Worm (Caenorhabditis elegans): Measurements from ENCODE around the gene F33E11.3.
"Not testable (repeated sequence)": the region's sequence is repeated elsewhere in the genome, so short reads cannot be mapped to it uniquely, and the experiment has no call there.

F33E11.3 gene

DNA sequence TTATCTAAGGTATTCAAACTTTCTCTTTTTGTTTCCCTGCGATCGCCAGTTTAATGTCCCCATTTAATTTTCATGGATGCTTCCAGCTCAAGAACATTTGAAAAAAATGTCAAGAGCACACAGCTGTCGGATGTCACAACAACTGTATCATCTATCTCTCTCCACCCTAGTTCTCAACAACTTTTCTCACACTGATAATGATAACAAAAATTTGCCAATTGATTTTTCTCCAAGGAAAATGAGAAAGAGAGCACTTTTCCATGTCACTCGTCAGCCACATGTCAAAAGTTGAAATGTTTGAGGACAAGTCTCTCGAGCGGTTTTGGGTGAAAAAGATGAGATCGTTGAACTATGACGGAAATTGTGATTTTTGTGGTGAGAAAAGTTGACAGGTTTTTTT is 23.4 kb downstream of the F33E11.3 start:
- TF ChIP-seq ceh-18 (tag; optimal IDR thresholded peaks at IDR 0.05) (peak; percentile 66), unc-55 (GFP tag; optimal IDR thresholded peaks at IDR 0.05) (peak; percentile 70), che-1 (tag; optimal IDR thresholded peaks at IDR 0.05) (no peak), F13H6.1 (tag; optimal IDR thresholded peaks at IDR 0.05) (no peak)

DNA sequence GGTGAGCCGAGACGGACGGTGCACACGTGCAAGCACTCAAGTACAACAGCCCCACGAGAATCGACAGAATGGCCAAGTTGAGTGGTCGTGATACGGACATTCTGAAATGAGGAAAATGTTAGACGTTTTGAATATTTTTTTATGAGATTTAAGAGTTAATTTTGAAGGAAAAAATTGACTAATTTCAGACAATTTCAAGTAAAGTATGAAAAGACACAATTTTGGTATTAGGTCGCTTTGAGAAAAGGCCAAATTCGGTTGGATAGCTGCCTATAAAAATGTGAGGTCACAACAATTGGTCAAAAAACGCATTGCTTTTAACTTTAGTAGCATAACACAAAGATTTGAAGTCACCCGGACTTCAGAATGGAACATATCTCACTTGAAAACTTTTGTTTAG is 31.7 kb downstream of the F33E11.3 start, which contains the start of gene nlp-70:
nlp-70 (minus strand) TSS at position 101 of the 400 bp plus-strand sequence.
- no peak for TF ChIP-seq fkh-6 (tag; optimal IDR thresholded peaks at IDR 0.05)
- no peak for TF ChIP-seq ztf-16 (tag; optimal IDR thresholded peaks at IDR 0.05)
- no peak for TF ChIP-seq ceh-30 (tag; optimal IDR thresholded peaks at IDR 0.05)
- TF ChIP-seq elt-2 (tag; optimal IDR thresholded peaks at IDR 0.05) = no peak
- no peak for TF ChIP-seq hlh-6 (tag; optimal IDR thresholded peaks at IDR 0.05)
- TF ChIP-seq npax-4 (tag; optimal IDR thresholded peaks at IDR 0.05) = no peak
- no peak for TF ChIP-seq ceh-14 (tag; optimal IDR thresholded peaks at IDR 0.05)
- no peak for TF ChIP-seq pros-1 (tag; optimal IDR thresholded peaks at IDR 0.05)
- TF ChIP-seq nhr-11 (tag; optimal IDR thresholded peaks at IDR 0.05) = no peak
- no peak for TF ChIP-seq sox-2 (GFP tag; IDR thresholded peaks at IDR 0.05)
- no peak for TF ChIP-seq ceh-9 (tag; optimal IDR thresholded peaks at IDR 0.05)
- TF ChIP-seq C38D4.7 (GFP tag; optimal IDR thresholded peaks at IDR 0.05) = no peak

DNA sequence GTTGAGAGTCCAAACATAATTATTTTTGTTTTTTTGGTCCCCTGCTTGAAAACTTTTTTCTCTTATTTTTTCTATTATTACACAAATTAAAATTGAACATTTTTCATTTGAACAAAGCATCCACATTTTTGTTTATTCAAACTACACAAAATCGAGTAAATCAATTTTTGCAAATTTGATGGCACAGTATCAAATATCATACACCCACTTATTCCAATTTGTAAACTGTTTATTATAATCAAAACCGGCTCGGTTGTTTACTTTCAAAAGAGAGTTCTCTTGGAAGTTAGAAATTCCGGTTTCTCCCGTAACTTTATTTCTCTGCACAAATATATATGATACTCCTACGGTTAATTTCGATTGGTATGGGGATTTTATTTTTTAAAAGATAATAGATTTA is 36.5 kb downstream of the F33E11.3 start, which contains the start of gene lgc-26:
lgc-26 (plus strand) TSS at position 301 of the 400 bp plus-strand sequence.
- TF ChIP-seq che-1 (tag; optimal IDR thresholded peaks at IDR 0.05) = no peak

DNA sequence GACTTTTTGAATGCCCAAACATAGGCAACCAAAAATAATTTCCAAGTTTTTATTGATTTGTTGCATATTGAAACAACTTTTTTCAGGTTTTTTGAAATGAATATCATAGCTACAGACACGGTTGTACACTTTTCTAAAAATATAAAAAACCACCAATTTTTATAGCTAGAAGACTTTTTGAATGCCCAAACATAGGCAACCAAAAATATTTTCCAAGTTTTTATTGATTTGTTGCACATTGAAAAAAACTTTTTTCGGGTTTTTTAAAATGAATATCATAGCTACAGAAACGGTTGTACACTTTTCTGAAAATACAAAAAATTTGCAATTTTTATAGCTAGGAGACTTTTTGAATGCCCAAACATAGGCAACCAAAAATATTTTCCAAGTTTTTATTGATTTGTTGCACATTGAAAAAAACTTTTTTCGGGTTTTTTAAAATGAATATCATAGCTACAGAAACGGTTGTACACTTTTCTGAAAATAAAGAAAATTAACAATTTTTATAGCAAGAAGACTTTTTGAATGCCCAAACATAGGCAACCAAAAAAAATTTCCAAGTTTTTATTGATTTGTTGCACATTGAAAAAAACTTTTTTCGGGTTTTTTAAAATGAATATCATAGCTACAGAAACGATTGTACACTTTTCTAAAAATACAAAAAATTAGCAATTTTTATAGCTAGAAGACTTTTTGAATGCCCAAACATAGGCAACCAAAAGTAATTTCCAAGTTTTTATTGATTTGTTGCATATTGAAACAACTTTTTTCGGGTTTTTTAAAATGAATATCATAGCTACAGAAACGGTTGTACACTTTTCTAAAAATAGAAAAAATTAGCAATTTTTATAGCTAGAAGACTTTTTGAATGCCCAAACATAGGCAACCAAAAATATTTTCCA is 39.2 kb downstream of the F33E11.3 start:
- TF ChIP-seq unc-3 (GFP tag; conservative IDR thresholded peaks at IDR 0.05) = not testable (repeated sequence)
- TF ChIP-seq unc-3 (tag; optimal IDR thresholded peaks at IDR 0.05) = peak; percentile 93
- peak; percentile 69 for TF ChIP-seq pat-9 (tag; optimal IDR thresholded peaks at IDR 0.05)
- TF ChIP-seq nhr-11 (tag; optimal IDR thresholded peaks at IDR 0.05) = peak; percentile 59
- TF ChIP-seq ztf-16 (tag; optimal IDR thresholded peaks at IDR 0.05) = peak; percentile 77
- peak; percentile 92 for TF ChIP-seq ceh-48 (tag; optimal IDR thresholded peaks at IDR 0.05)
- peak; percentile 31 for TF ChIP-seq elt-2 (tag; optimal IDR thresholded peaks at IDR 0.05)
- peak; percentile 69 for TF ChIP-seq zip-5 (tag; optimal IDR thresholded peaks at IDR 0.05)
- TF ChIP-seq npax-4 (tag; optimal IDR thresholded peaks at IDR 0.05) = peak; percentile 93
- TF ChIP-seq unc-86 (tag; optimal IDR thresholded peaks at IDR 0.05) = peak; percentile 72
- TF ChIP-seq gmeb-2 (tag; optimal IDR thresholded peaks at IDR 0.05) = peak; percentile 85
- peak; percentile 97 for TF ChIP-seq K02D7.2 (tag; optimal IDR thresholded peaks at IDR 0.05)
- peak; percentile 90 for TF ChIP-seq ceh-24 (tag; optimal IDR thresholded peaks at IDR 0.05)
- TF ChIP-seq ttx-3 (tag; optimal IDR thresholded peaks at IDR 0.05) = peak; percentile 67
- peak; percentile 75 for TF ChIP-seq hlh-15 (tag; optimal IDR thresholded peaks at IDR 0.05)

DNA sequence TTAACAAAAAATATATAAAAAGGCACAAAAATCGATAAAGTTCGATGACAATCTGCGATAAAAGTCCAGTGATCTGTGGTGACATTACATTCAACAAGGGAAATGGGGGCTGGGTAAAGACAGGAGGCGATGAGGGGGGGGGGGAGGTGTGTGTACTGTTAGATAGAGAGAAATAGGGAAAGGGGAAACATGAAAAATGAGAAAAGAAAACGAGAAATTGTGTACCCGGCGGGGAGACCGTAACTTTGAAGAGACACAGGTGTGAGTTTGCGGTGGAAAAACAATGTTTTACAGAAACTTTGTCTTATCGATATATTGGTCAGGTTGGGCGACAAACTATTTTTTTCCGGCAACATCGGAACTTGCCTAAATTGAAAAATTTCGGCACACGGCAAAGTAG is 44.2 kb downstream of the F33E11.3 start:
- no peak for TF ChIP-seq pax-1 (tag; optimal IDR thresholded peaks at IDR 0.05)
- TF ChIP-seq ceh-14 (tag; optimal IDR thresholded peaks at IDR 0.05) = no peak
- TF ChIP-seq ceh-9 (tag; optimal IDR thresholded peaks at IDR 0.05) = no peak
- TF ChIP-seq ceh-24 (tag; optimal IDR thresholded peaks at IDR 0.05) = no peak
- no peak for TF ChIP-seq madf-2 (tag; optimal IDR thresholded peaks at IDR 0.05)
- TF ChIP-seq pros-1 (tag; optimal IDR thresholded peaks at IDR 0.05) = no peak
- no peak for TF ChIP-seq Y22D7AL.16 (tag; optimal IDR thresholded peaks at IDR 0.05)
- no peak for TF ChIP-seq ceh-2 (tag; optimal IDR thresholded peaks at IDR 0.05)
- TF ChIP-seq ztf-16 (tag; optimal IDR thresholded peaks at IDR 0.05) = no peak
- no peak for TF ChIP-seq mec-3 (tag; optimal IDR thresholded peaks at IDR 0.05; ENCODE audit: borderline replicate concordance)
- TF ChIP-seq ceh-45 (GFP tag; IDR thresholded peaks at IDR 0.05) = no peak
- TF ChIP-seq ceh-6 (GFP tag; optimal IDR thresholded peaks at IDR 0.05) = no peak
- TF ChIP-seq pha-4 (tag; optimal IDR thresholded peaks at IDR 0.05) = no peak
- no peak for TF ChIP-seq dve-1 (tag; optimal IDR thresholded peaks at IDR 0.05)
- no peak for TF ChIP-seq unc-86 (tag; optimal IDR thresholded peaks at IDR 0.05)
- TF ChIP-seq ref-2 (tag; optimal IDR thresholded peaks at IDR 0.05) = no peak
- no peak for TF ChIP-seq ceh-30 (tag; optimal IDR thresholded peaks at IDR 0.05)
- no peak for TF ChIP-seq elt-2 (tag; optimal IDR thresholded peaks at IDR 0.05)
- TF ChIP-seq T23F11.4 (GFP tag; optimal IDR thresholded peaks at IDR 0.05) = no peak
- TF ChIP-seq tbx-2 (tag; optimal IDR thresholded peaks at IDR 0.05) = no peak
